Fruit fly (Drosophila melanogaster): ENCODE results near the gene out.
A peak's percentile ranks its signal among the peaks of the same experiment; 100 is the strongest.

out gene

dm6 chrX:19369865-19370264, 48.0 kb upstream of the out start (continued):
- TF ChIP-seq CG14710 (tag; optimal IDR thresholded peaks at IDR 0.05) (peak; percentile 36), CG2129 (GFP tag; IDR thresholded peaks at IDR 0.05; ENCODE audit: partially characterized antibody) (no peak), phol (tag; optimal IDR thresholded peaks at IDR 0.05) (peak; percentile 45), D19A (tag; optimal IDR thresholded peaks at IDR 0.05) (peak; percentile 18), HmgD (GFP tag; optimal IDR thresholded peaks at IDR 0.05) (no peak), CG17802 (tag; optimal IDR thresholded peaks at IDR 0.05) (no peak), CoRest (tag; optimal IDR thresholded peaks at IDR 0.05) (peak; percentile 2), D19B (GFP tag; optimal IDR thresholded peaks at IDR 0.05) (no peak), CG12155 (GFP tag; optimal IDR thresholded peaks at IDR 0.05) (no peak), pan (optimal IDR thresholded peaks at IDR 0.05) (no peak), pan (GFP tag; optimal IDR thresholded peaks at IDR 0.05 in 1 of 2, IDR thresholded peaks at IDR 0.05 in 1 of 2) (no peak), Xrp1 (GFP tag; IDR thresholded peaks at IDR 0.05) (0 out of 2 replicates have a peak, but pooled peaks have one; percentile 13), Antp (GFP tag; optimal IDR thresholded peaks at IDR 0.05) (no peak), Ada2b (GFP tag; IDR thresholded peaks at IDR 0.05) (no peak), Taf1 (GFP tag; IDR thresholded peaks at IDR 0.05) (no peak), caup (GFP tag; optimal IDR thresholded peaks at IDR 0.05; ENCODE audit: severe bottlenecking) (no peak), HmgZ (tag; optimal IDR thresholded peaks at IDR 0.05) (no peak), Mes4 (GFP tag; optimal IDR thresholded peaks at IDR 0.05) (no peak), unpg (GFP tag; optimal IDR thresholded peaks at IDR 0.05) (peak; percentile 17), bsh (GFP tag; optimal IDR thresholded peaks at IDR 0.05) (peak in 1 of 2 experiments; percentile 38), Med (GFP tag) (peak; percentile 28), lbe (GFP tag; optimal IDR thresholded peaks at IDR 0.05) (no peak), CG17385 (GFP tag; optimal IDR thresholded peaks at IDR 0.05) (no peak), CG3838 (GFP tag; optimal IDR thresholded peaks at IDR 0.05) (no peak), tio (GFP tag; optimal IDR thresholded peaks at IDR 0.05) (peak; percentile 19), yki (optimal IDR thresholded peaks at IDR 0.05) (no peak), Ssrp (tag; optimal IDR thresholded peaks at IDR 0.05) (peak; percentile 24), run (tag; optimal IDR thresholded peaks at IDR 0.05) (no peak), CG7556 (GFP tag; optimal IDR thresholded peaks at IDR 0.05) (peak; percentile 13), CG17186 (GFP tag; optimal IDR thresholded peaks at IDR 0.05) (no peak), CG9797 (GFP tag; optimal IDR thresholded peaks at IDR 0.05) (no peak), nmo (GFP tag; optimal IDR thresholded peaks at IDR 0.05) (peak; percentile 14), CG17361 (GFP tag; IDR thresholded peaks at IDR 0.05) (0 out of 3 replicates have a peak, but pooled peaks have one; percentile 32), CG10979 (tag; optimal IDR thresholded peaks at IDR 0.05) (peak; percentile 52), CG2678 (tag; optimal IDR thresholded peaks at IDR 0.05) (peak; percentile 19), CG4707 (GFP tag; optimal IDR thresholded peaks at IDR 0.05) (no peak), fd96Cb (tag; optimal IDR thresholded peaks at IDR 0.05) (peak; percentile 21), CG11504 (tag; optimal IDR thresholded peaks at IDR 0.05) (peak; percentile 23), CG7839 (tag; optimal IDR thresholded peaks at IDR 0.05) (peak; percentile 28), CG3281 (GFP tag; optimal IDR thresholded peaks at IDR 0.05) (no peak), vfl (GFP tag; optimal IDR thresholded peaks at IDR 0.05) (no peak), vvl (GFP tag; IDR thresholded peaks at IDR 0.05) (no peak), Blimp-1 (GFP tag; optimal IDR thresholded peaks at IDR 0.05) (peak; percentile 25), Sox102F (GFP tag; optimal IDR thresholded peaks at IDR 0.05) (peak; percentile 31), CG12659 (GFP tag; optimal IDR thresholded peaks at IDR 0.05) (no peak), chif (GFP tag; optimal IDR thresholded peaks at IDR 0.05) (no peak), Xbp1 (GFP tag; optimal IDR thresholded peaks at IDR 0.05) (peak; percentile 7), Kr (GFP tag; optimal IDR thresholded peaks at IDR 0.05) (no peak), CG9727 (GFP tag; optimal IDR thresholded peaks at IDR 0.05) (peak; percentile 24), CG4730 (GFP tag; IDR thresholded peaks at IDR 0.05) (no peak)

Measured in whole organism, embryonic.